Fruit fly (Drosophila melanogaster) whole organism, embryonic: ENCODE data around the gene Ldsdh1.

ENCODE experiments used
- Antp ChIP-seq: fragments of 200-800 bp; sonication (Bioruptor generic); optimal IDR thresholded peaks from 3 replicates; lab custom pipeline; 2016; ENCODE audit warnings: missing biosample characterization, missing genetic modification characterization
- Atf-2 ChIP-seq: fragments of 200-800 bp; sonication (Bioruptor generic); optimal IDR thresholded peaks from 2 replicates; lab custom pipeline; 2016; ENCODE audit warnings: missing biosample characterization, missing genetic modification characterization
- Bteb2 ChIP-seq: fragments of 200-800 bp; sonication (Bioruptor generic); optimal IDR thresholded peaks from 2 replicates; lab custom pipeline; 2016; ENCODE audit warnings: missing biosample characterization, missing genetic modification characterization
- CG10147 ChIP-seq: fragments of 200-800 bp; sonication (Bioruptor generic); optimal IDR thresholded peaks from 2 replicates; lab custom pipeline; 2019; ENCODE audit warnings: missing biosample characterization, mild to moderate bottlenecking, missing genetic modification characterization, moderate library complexity
- CG11247 ChIP-seq: fragments of 200-800 bp; sonication (Bioruptor generic); IDR thresholded peaks from 2 replicates; pipeline ENCODE4 v1.3.6; 2022; ENCODE audit warnings: missing biosample characterization, missing genetic modification characterization
- CG11695 ChIP-seq: fragments of 200-800 bp; sonication (Bioruptor generic); IDR thresholded peaks from 3 replicates; pipeline ENCODE4 v1.3.6; 2022; ENCODE audit warnings: missing biosample characterization, missing genetic modification characterization
- CG15696 ChIP-seq: fragments of 200-800 bp; sonication (Bioruptor generic); optimal IDR thresholded peaks from 2 replicates; lab custom pipeline; 2019; ENCODE audit warnings: missing biosample characterization, mild to moderate bottlenecking, missing genetic modification characterization, moderate library complexity
- CG16813 ChIP-seq: fragments of 200-800 bp; sonication (Bioruptor generic); IDR thresholded peaks from 3 replicates; pipeline ENCODE4 v1.3.6; 2022; ENCODE audit warnings: missing biosample characterization, missing genetic modification characterization; ENCODE audit not compliant: partially characterized antibody
- CG17361 ChIP-seq: fragments of 200-800 bp; sonication (Bioruptor generic); IDR thresholded peaks from 3 replicates; pipeline ENCODE4 v1.3.6; 2022; ENCODE audit warnings: missing biosample characterization, missing genetic modification characterization
- CG17568 ChIP-seq: fragments of 200-800 bp; sonication (Bioruptor generic); optimal IDR thresholded peaks from 2 replicates; lab custom pipeline; 2018; ENCODE audit warnings: missing biosample characterization, mild to moderate bottlenecking, missing genetic modification characterization, moderate library complexity
- CG18011 ChIP-seq: fragments of 200-800 bp; sonication (Bioruptor generic); optimal IDR thresholded peaks from 2 replicates; lab custom pipeline; 2017; ENCODE audit warnings: missing biosample characterization, missing genetic modification characterization, mild to moderate bottlenecking, moderate library complexity, missing genotype
- CG18619 ChIP-seq: fragments of 200-800 bp; sonication (Bioruptor generic); optimal IDR thresholded peaks from 3 replicates; lab custom pipeline; 2017; ENCODE audit warnings: missing biosample characterization, mild to moderate bottlenecking, missing genetic modification characterization
- CG31441 ChIP-seq: fragments of 200-800 bp; sonication (Bioruptor generic); IDR thresholded peaks from 2 replicates; pipeline ENCODE4 v1.3.6; 2022; ENCODE audit warnings: missing biosample characterization, missing genetic modification characterization
- CG34224 ChIP-seq: fragments of 200-800 bp; sonication (Bioruptor generic); IDR thresholded peaks from 3 replicates; pipeline ENCODE4 v1.3.6; 2022; ENCODE audit warnings: missing biosample characterization, missing genetic modification characterization; ENCODE audit not compliant: partially characterized antibody
- CG4730 ChIP-seq: fragments of 200-800 bp; sonication (Bioruptor generic); IDR thresholded peaks from 2 replicates; pipeline ENCODE4 v1.3.6; 2022; ENCODE audit warnings: missing biosample characterization, missing genetic modification characterization
- CG6175 ChIP-seq: fragments of 200-800 bp; sonication (Bioruptor generic); IDR thresholded peaks from 3 replicates; pipeline ENCODE4 v1.3.6; 2022; ENCODE audit warnings: missing biosample characterization, missing genetic modification characterization
- CG6272 ChIP-seq: fragments of 200-800 bp; sonication (Bioruptor generic); IDR thresholded peaks from 2 replicates; pipeline ENCODE4 v1.3.6; 2022; ENCODE audit warnings: missing biosample characterization, missing genetic modification characterization
- CG6791 ChIP-seq: fragments of 200-800 bp; sonication (Bioruptor generic); IDR thresholded peaks from 3 replicates; pipeline ENCODE4 v1.3.6; 2022; ENCODE audit warnings: missing biosample characterization, missing genetic modification characterization; ENCODE audit not compliant: partially characterized antibody
- CG6854 ChIP-seq: fragments of 200-800 bp; sonication (Bioruptor generic); optimal IDR thresholded peaks from 3 replicates; lab custom pipeline; 2017; ENCODE audit warnings: missing biosample characterization, mild to moderate bottlenecking, missing genetic modification characterization
- CG8944 ChIP-seq: fragments of 200-800 bp; sonication (Bioruptor generic); optimal IDR thresholded peaks from 3 replicates; lab custom pipeline; 2016; ENCODE audit warnings: missing biosample characterization, missing genetic modification characterization
- CoRest ChIP-seq: fragments of 200-800 bp; sonication (Bioruptor generic); optimal IDR thresholded peaks from 3 replicates; lab custom pipeline; 2018; ENCODE audit warnings: missing biosample characterization, mild to moderate bottlenecking, missing genetic modification characterization, moderate library complexity
- Dip2 ChIP-seq: fragments of 200-800 bp; sonication (Bioruptor generic); IDR thresholded peaks from 2 replicates; pipeline ENCODE4 v1.3.6; 2022; ENCODE audit warnings: missing biosample characterization, missing genetic modification characterization
- E2f1 ChIP-seq: fragments of 200-800 bp; sonication (Bioruptor generic); IDR thresholded peaks from 2 replicates; pipeline ENCODE4 v1.3.6; 2022; ENCODE audit warnings: missing biosample characterization, missing genetic modification characterization
- Jarid2 ChIP-seq: fragments of 200-800 bp; sonication (Bioruptor generic); optimal IDR thresholded peaks from 3 replicates; lab custom pipeline; 2017; ENCODE audit warnings: mild to moderate bottlenecking, missing biosample characterization, missing genetic modification reagents, missing genetic modification characterization
- MESR4 ChIP-seq: fragments of 200-800 bp; sonication (Bioruptor generic); optimal IDR thresholded peaks from 2 replicates; lab custom pipeline; 2018; ENCODE audit warnings: missing biosample characterization, mild to moderate bottlenecking, missing genetic modification characterization, moderate library complexity
- Meics ChIP-seq: fragments of 200-800 bp; sonication (Bioruptor generic); optimal IDR thresholded peaks from 2 replicates; lab custom pipeline; 2017; ENCODE audit warnings: missing biosample characterization, mild to moderate bottlenecking, missing genetic modification characterization
- NC2β ChIP-seq: fragments of 200-800 bp; sonication (Bioruptor generic); optimal IDR thresholded peaks from 2 replicates; lab custom pipeline; 2016; ENCODE audit warnings: missing biosample characterization, missing genetic modification characterization
- Pdp1 ChIP-seq, 2 experiments: fragments of 200-800 bp; sonication (Bioruptor generic); optimal IDR thresholded peaks; 3 replicates each; lab custom pipeline; 2016; ENCODE audit warnings: missing biosample characterization in 2 of 2, missing genetic modification characterization in 2 of 2, mild to moderate bottlenecking in 1 of 2, moderate library complexity in 1 of 2
- Ravus ChIP-seq: fragments of 200-800 bp; sonication (Bioruptor generic); IDR thresholded peaks from 2 replicates; pipeline ENCODE4 v1.3.6; 2022; ENCODE audit warnings: missing biosample characterization, missing genetic modification characterization
- Scr ChIP-seq: fragments of 200-800 bp; sonication (Bioruptor generic); IDR thresholded peaks from 2 replicates; pipeline ENCODE4 v1.3.6; 2022; ENCODE audit warnings: missing biosample characterization, missing genetic modification characterization; ENCODE audit not compliant: partially characterized antibody
- ara ChIP-seq: fragments of 200-800 bp; sonication (Bioruptor generic); IDR thresholded peaks from 2 replicates; pipeline ENCODE4 v1.3.6; 2022; ENCODE audit warnings: missing biosample characterization, missing genetic modification characterization
- az2 ChIP-seq: fragments of 200-800 bp; sonication (Bioruptor generic); optimal IDR thresholded peaks from 3 replicates; lab custom pipeline; 2016; ENCODE audit warnings: missing biosample characterization, missing genetic modification characterization
- croc ChIP-seq: fragments of 200-800 bp; sonication (Bioruptor generic); conservative IDR thresholded peaks from 3 replicates; pipeline ENCODE4 v1.3.6; 2022; ENCODE audit warnings: missing biosample characterization, missing genetic modification characterization
- exex ChIP-seq: fragments of 200-800 bp; sonication (Bioruptor generic); optimal IDR thresholded peaks from 4 replicates; lab custom pipeline; 2018; ENCODE audit warnings: missing biosample characterization, mild to moderate bottlenecking, missing genetic modification characterization, moderate library complexity
- gce ChIP-seq: fragments of 200-800 bp; sonication (Bioruptor generic); IDR thresholded peaks from 3 replicates; pipeline ENCODE4 v1.3.6; 2022; ENCODE audit warnings: missing biosample characterization, missing genetic modification characterization
- h ChIP-seq: fragments of >200 bp; optimal IDR thresholded peaks from 2 replicates; lab custom pipeline; 2017
- ken ChIP-seq: fragments of 200-800 bp; sonication (Bioruptor generic); IDR thresholded peaks from 3 replicates; pipeline ENCODE4 v1.3.6; 2022; ENCODE audit warnings: missing biosample characterization, missing genetic modification characterization
- lmd ChIP-seq: fragments of 200-800 bp; sonication (Bioruptor generic); IDR thresholded peaks from 2 replicates; pipeline ENCODE4 v1.3.6; 2022; ENCODE audit warnings: missing biosample characterization, missing genetic modification characterization
- maf-S ChIP-seq: fragments of 200-800 bp; sonication (Bioruptor generic); optimal IDR thresholded peaks from 2 replicates; lab custom pipeline; 2016; ENCODE audit warnings: missing biosample characterization, missing genetic modification characterization
- nerfin-1 ChIP-seq: fragments of 200-800 bp; sonication (Bioruptor generic); optimal IDR thresholded peaks from 3 replicates; lab custom pipeline; 2019; ENCODE audit warnings: missing biosample characterization, mild to moderate bottlenecking, missing genetic modification characterization, moderate library complexity
- pb ChIP-seq: fragments of 200-800 bp; sonication (Bioruptor generic); optimal IDR thresholded peaks from 3 replicates; lab custom pipeline; 2016; ENCODE audit warnings: missing biosample characterization, missing genetic modification characterization
- pzg ChIP-seq: fragments of 200-800 bp; sonication (Bioruptor generic); optimal IDR thresholded peaks from 3 replicates; lab custom pipeline; 2018; ENCODE audit warnings: missing biosample characterization, mild to moderate bottlenecking, missing genetic modification characterization, moderate library complexity
- salm ChIP-seq: fragments of 200-800 bp; sonication (Bioruptor generic); optimal IDR thresholded peaks from 2 replicates; lab custom pipeline; 2018; ENCODE audit warnings: missing biosample characterization, mild to moderate bottlenecking, missing genetic modification characterization
- schlank ChIP-seq: fragments of 200-800 bp; sonication (Bioruptor generic); optimal IDR thresholded peaks from 2 replicates; lab custom pipeline; 2018; ENCODE audit warnings: missing biosample characterization, mild to moderate bottlenecking, missing genetic modification characterization
- shn ChIP-seq: fragments of 200-800 bp; sonication (Bioruptor generic); optimal IDR thresholded peaks from 3 replicates; lab custom pipeline; 2016; ENCODE audit warnings: missing biosample characterization, missing genetic modification characterization
- sim ChIP-seq: fragments of 200-800 bp; sonication (Bioruptor generic); IDR thresholded peaks from 2 replicates; pipeline ENCODE4 v1.3.6; 2022; ENCODE audit warnings: missing biosample characterization, missing genetic modification characterization
- sob ChIP-seq: fragments of 200-800 bp; sonication (Bioruptor generic); IDR thresholded peaks from 2 replicates; pipeline ENCODE4 v1.3.6; 2022; ENCODE audit warnings: missing biosample characterization, missing genetic modification characterization
- stc ChIP-seq: fragments of 200-800 bp; sonication (Bioruptor generic); IDR thresholded peaks from 2 replicates; pipeline ENCODE4 v1.3.6; 2022; ENCODE audit warnings: missing biosample characterization, missing genetic modification characterization
- stwl ChIP-seq: fragments of 200-800 bp; sonication (Bioruptor generic); optimal IDR thresholded peaks from 3 replicates; lab custom pipeline; 2018; ENCODE audit warnings: missing biosample characterization, mild to moderate bottlenecking, missing genetic modification characterization, moderate library complexity
- zfh2 ChIP-seq: fragments of 200-800 bp; sonication (Bioruptor generic); optimal IDR thresholded peaks from 2 replicates; lab custom pipeline; 2016; ENCODE audit warnings: missing biosample characterization, missing genetic modification characterization

The Ldsdh1 gene

dm6 chrX:8091017-8091620, 9.7 kb upstream of the Ldsdh1 start (continued):
- TF ChIP-seq sim (GFP tag; lab: Robert Waterston, UW): peak; percentile 97
- TF ChIP-seq CG8944 (GFP tag; lab: Kevin White, UChicago): peak; percentile 75
- no peak; the same call in 1 of the 2 replicates for TF ChIP-seq Scr (GFP tag; lab: Robert Waterston, UW)
- TF ChIP-seq MESR4 (GFP tag; lab: Kevin White, UChicago): peak; percentile 42
- peak; percentile 98 for TF ChIP-seq ara (GFP tag; lab: Robert Waterston, UW)
- peak; percentile 96 for TF ChIP-seq CG6175
- TF ChIP-seq maf-S: peak; percentile 88
- TF ChIP-seq az2 (GFP tag; lab: Kevin White, UChicago): peak; percentile 95
- no peak for TF ChIP-seq CG16813 (GFP tag; lab: Robert Waterston, UW)
- peak; percentile 93 for TF ChIP-seq CG31441 (GFP tag; lab: Robert Waterston, UW)
- TF ChIP-seq exex (tag; lab: Kevin White, UChicago): peak; percentile 81
- TF ChIP-seq croc (GFP tag; lab: Robert Waterston, UW): peak; percentile 95
- TF ChIP-seq Ravus (GFP tag; lab: Robert Waterston, UW): peak; percentile 96
- peak; percentile 95 for TF ChIP-seq CG10147
- TF ChIP-seq CG15696 (tag; lab: Kevin White, UChicago): peak; percentile 71
- TF ChIP-seq pzg: peak; percentile 13
- peak; percentile 92 for TF ChIP-seq Bteb2
- TF ChIP-seq CG11247: peak; percentile 99
- peak; percentile 99 for TF ChIP-seq sob (GFP tag; lab: Robert Waterston, UW)
- peak; percentile 80 for TF ChIP-seq Jarid2 (GFP tag; lab: Kevin White, UChicago)
- peak; percentile 25 for TF ChIP-seq stwl (tag; lab: Kevin White, UChicago)
- TF ChIP-seq CG18011 (GFP tag; lab: Kevin White, UChicago): peak; percentile 87
- TF ChIP-seq schlank (tag; lab: Kevin White, UChicago): peak; percentile 93
- TF ChIP-seq stc: peak; percentile 99
- peak; percentile 72 for TF ChIP-seq Dip2 (GFP tag; lab: Robert Waterston, UW)
- peak; percentile 87 for TF ChIP-seq zfh2 (GFP tag; lab: Kevin White, UChicago)
- peak; percentile 95 for TF ChIP-seq CG17361 (GFP tag; lab: Robert Waterston, UW)
- TF ChIP-seq E2f1 (GFP tag; lab: Robert Waterston, UW): peak; percentile 98
- TF ChIP-seq CG6854 (GFP tag; lab: Kevin White, UChicago): peak; percentile 96
- TF ChIP-seq ken (GFP tag; lab: Robert Waterston, UW): peak; percentile 99
- peak; percentile 84 for TF ChIP-seq Atf-2 (GFP tag; lab: Kevin White, UChicago)
- peak; percentile 81 for TF ChIP-seq NC2β (GFP tag; lab: Kevin White, UChicago)
- peak; percentile 81 for TF ChIP-seq Antp (GFP tag; lab: Kevin White, UChicago)
- peak; percentile 98 for TF ChIP-seq Meics (GFP tag; lab: Kevin White, UChicago)
- peak; percentile 98 for TF ChIP-seq lmd (GFP tag; lab: Robert Waterston, UW)
- peak; percentile 96 for TF ChIP-seq CG18619 (GFP tag; lab: Kevin White, UChicago)
- peak; percentile 94 for TF ChIP-seq salm (tag; lab: Kevin White, UChicago)
- TF ChIP-seq shn (GFP tag; lab: Kevin White, UChicago): peak; percentile 73
- TF ChIP-seq nerfin-1 (tag; lab: Kevin White, UChicago): peak; percentile 88
- peak; percentile 98 for TF ChIP-seq gce
- peak; percentile 52 for TF ChIP-seq pb
- peak; percentile 90 to 95 for TF ChIP-seq Pdp1 (GFP tag; optimal IDR thresholded peaks at IDR 0.05; lab: Kevin White, UChicago)
- TF ChIP-seq CoRest (tag; lab: Kevin White, UChicago): peak; percentile 95
- peak; percentile 97 for TF ChIP-seq CG6272 (GFP tag; lab: Robert Waterston, UW)
- no peak for TF ChIP-seq h (lab: Kevin White, UChicago)
- TF ChIP-seq CG4730: peak; percentile 97
- TF ChIP-seq CG6791 (GFP tag; lab: Robert Waterston, UW): no peak
- peak; percentile 96 for TF ChIP-seq CG17568 (GFP tag; lab: Kevin White, UChicago)
- TF ChIP-seq CG11695 (GFP tag; lab: Robert Waterston, UW): peak; percentile 98
- TF ChIP-seq CG34224 (GFP tag; lab: Robert Waterston, UW): peak; percentile 67; the same call in 2 of the 3 replicates
